Worm (Caenorhabditis elegans) whole organism, L4 larva: ENCODE data around the gene F22E12.1.

Experiments
- F10B5.3 ChIP-seq: sonication (generic microtip); optimal IDR thresholded peaks from 2 replicates; lab custom pipeline; 2016; ENCODE audit warnings: mild to moderate bottlenecking, missing genetic modification characterization, missing compliant biosample characterization
- F44E2.7 ChIP-seq: fragments of 200-800 bp; sonication (Bioruptor generic); IDR thresholded peaks from 2 replicates; pipeline ENCODE4 v2.1.2; 2022; ENCODE audit warnings: missing genetic modification characterization, missing compliant biosample characterization
- Y105C5A.15 ChIP-seq: fragments of 200-800 bp; sonication (Bioruptor generic); IDR thresholded peaks from 2 replicates; pipeline ENCODE4 v1.3.6; 2022; ENCODE audit warnings: missing genetic modification characterization, missing compliant biosample characterization
- aha-1 ChIP-seq: fragments of 150-350 bp; peaks from one replicate; lab custom pipeline; 2014; ENCODE audit warnings: missing biosample characterization, missing genetic modification characterization
- attf-4 ChIP-seq: sonication (generic microtip); optimal IDR thresholded peaks from 3 replicates; lab custom pipeline; 2017; ENCODE audit warnings: missing biosample characterization, missing genetic modification characterization
- cey-2 ChIP-seq: sonication (generic microtip); optimal IDR thresholded peaks from 3 replicates; lab custom pipeline; 2017; ENCODE audit warnings: missing genetic modification characterization, mild to moderate bottlenecking, missing compliant biosample characterization, antibody characterized with exemption, borderline replicate concordance; ENCODE audit not compliant: insufficient read depth
- daf-16 ChIP-seq, 3 experiments: sonication (generic microtip); optimal IDR thresholded peaks; 2 replicates each; lab custom pipeline; 2016 to 2017; ENCODE audit warnings: missing genetic modification characterization in 3 of 3, missing genetic modification reagents in 3 of 3, mild to moderate bottlenecking in 2 of 3, missing compliant biosample characterization in 2 of 3, missing biosample characterization in 1 of 3, moderate library complexity in 1 of 3
- daf-8 ChIP-seq: fragments of 200-800 bp; sonication (Bioruptor generic); IDR thresholded peaks from 2 replicates; pipeline ENCODE4 v1.3.6; 2022; ENCODE audit warnings: missing genetic modification characterization, missing compliant biosample characterization
- dmd-6 ChIP-seq: fragments of 200-800 bp; sonication (Bioruptor generic); IDR thresholded peaks from 2 replicates; pipeline ENCODE4 v1.3.6; 2022; ENCODE audit warnings: missing genetic modification reagents, missing genetic modification characterization, missing compliant biosample characterization
- dmd-8 ChIP-seq: fragments of 200-800 bp; sonication (Bioruptor generic); IDR thresholded peaks from 2 replicates; pipeline ENCODE4 v1.3.6; 2022; ENCODE audit warnings: missing genetic modification characterization, missing compliant biosample characterization
- dve-1 ChIP-seq: sonication (generic microtip); optimal IDR thresholded peaks from 2 replicates; lab custom pipeline; 2017; ENCODE audit warnings: antibody characterized with exemption, mild to moderate bottlenecking, missing genetic modification characterization, missing compliant biosample characterization; ENCODE audit not compliant: insufficient read depth
- hlh-11 ChIP-seq: fragments of 200-800 bp; sonication (Bioruptor generic); optimal IDR thresholded peaks from 2 replicates; lab custom pipeline; 2018; ENCODE audit warnings: mild to moderate bottlenecking, missing genetic modification characterization, missing compliant biosample characterization
- lin-15B ChIP-seq: fragments of 150-350 bp; sonication (generic microtip); optimal IDR thresholded peaks from 3 replicates; lab custom pipeline; 2014; ENCODE audit warnings: missing biosample characterization, missing genetic modification characterization
- madf-9 ChIP-seq: fragments of 200-800 bp; sonication (Bioruptor generic); conservative IDR thresholded peaks from 2 replicates; pipeline ENCODE4 v1.3.6; 2022; ENCODE audit warnings: missing genetic modification reagents, missing genetic modification characterization, missing compliant biosample characterization
- mdt-29 ChIP-seq: fragments of 200-800 bp; sonication (Bioruptor generic); IDR thresholded peaks from 2 replicates; pipeline ENCODE4 v1.3.6; 2022; ENCODE audit warnings: missing genetic modification reagents, missing genetic modification characterization, missing compliant biosample characterization
- nhr-102 ChIP-seq: sonication (generic microtip); optimal IDR thresholded peaks from 2 replicates; lab custom pipeline; 2016; ENCODE audit warnings: mild to moderate bottlenecking, missing genetic modification characterization, moderate library complexity, missing compliant biosample characterization
- nhr-25 ChIP-seq: sonication (generic microtip); optimal IDR thresholded peaks from 2 replicates; lab custom pipeline; 2017; ENCODE audit warnings: missing genetic modification characterization, mild to moderate bottlenecking, missing compliant biosample characterization, antibody characterized with exemption, moderate library complexity, borderline replicate concordance; ENCODE audit not compliant: insufficient read depth
- nhr-28 ChIP-seq: fragments of 150-350 bp; optimal IDR thresholded peaks from 2 replicates; lab custom pipeline; 2014; ENCODE audit warnings: missing biosample characterization, missing genetic modification characterization
- nhr-41 ChIP-seq: fragments of 200-800 bp; sonication (Bioruptor generic); IDR thresholded peaks from 2 replicates; pipeline ENCODE4 v1.3.6; 2022; ENCODE audit warnings: missing genetic modification reagents, missing genetic modification characterization, missing compliant biosample characterization
- nhr-48 ChIP-seq: sonication (generic microtip); optimal IDR thresholded peaks from 2 replicates; lab custom pipeline; 2016; ENCODE audit warnings: mild to moderate bottlenecking, missing genetic modification characterization, missing compliant biosample characterization
- nhr-77 ChIP-seq: fragments of 150-350 bp; optimal IDR thresholded peaks from 2 replicates; lab custom pipeline; 2014; ENCODE audit warnings: missing biosample characterization, missing genetic modification characterization
- pha-4 ChIP-seq, 2 experiments: fragments of 150-350 bp in 1 of 2; fragments of 200-800 bp in 1 of 2; sonication (Bioruptor generic) in 1 of 2; IDR thresholded peaks in 1 of 2; optimal IDR thresholded peaks in 1 of 2; 2 replicates each; pipeline versions ENCODE4 v1.3.6 to Lab custom; 2014 to 2022; ENCODE audit warnings: missing genetic modification characterization in 2 of 2, missing genetic modification reagents in 2 of 2, missing biosample characterization in 1 of 2, missing compliant biosample characterization in 1 of 2
- php-3 ChIP-seq: fragments of 200-800 bp; sonication (Bioruptor generic); IDR thresholded peaks from 2 replicates; pipeline ENCODE4 v1.3.6; 2022; ENCODE audit warnings: missing genetic modification reagents, missing genetic modification characterization, missing compliant biosample characterization
- pqm-1 ChIP-seq: sonication (generic microtip); optimal IDR thresholded peaks from 2 replicates; lab custom pipeline; 2017; ENCODE audit warnings: missing biosample characterization, missing genetic modification characterization
- set-16 ChIP-seq: fragments of 200-800 bp; sonication (Bioruptor generic); IDR thresholded peaks from 2 replicates; pipeline ENCODE4 v1.3.6; 2022; ENCODE audit warnings: missing genetic modification reagents, missing genetic modification characterization, missing compliant biosample characterization
- spr-1 ChIP-seq: sonication (generic microtip); optimal IDR thresholded peaks from 2 replicates; lab custom pipeline; 2016; ENCODE audit warnings: mild to moderate bottlenecking, missing genetic modification characterization, missing compliant biosample characterization
- tra-1 ChIP-seq: fragments of 200-800 bp; sonication (Bioruptor generic); IDR thresholded peaks from 2 replicates; pipeline ENCODE4 v1.3.6; 2022; ENCODE audit warnings: missing genetic modification reagents, missing genetic modification characterization, missing compliant biosample characterization
- zag-1 ChIP-seq: fragments of 150-350 bp; optimal IDR thresholded peaks from 2 replicates; lab custom pipeline; 2014; ENCODE audit warnings: missing biosample characterization, missing genetic modification characterization
- ztf-7 ChIP-seq: fragments of 150-350 bp; optimal IDR thresholded peaks from 2 replicates; lab custom pipeline; 2014; ENCODE audit warnings: missing biosample characterization, missing genetic modification characterization

The F22E12.1 gene

ce11 chrV:10493150-10493549, 36.0 kb upstream of the F22E12.1 start, which contains the start of gene ugt-33 (continued):
- no peak for TF ChIP-seq F44E2.7 (GFP tag; lab: Robert Waterston, UW)

ce11 chrV:10491443-10491842, 34.3 kb upstream of the F22E12.1 start, which contains the start of gene aqp-5:
Gene aqp-5 (plus strand): TSS chrV:10491743.
- TF ChIP-seq F10B5.3 = no peak

- TF ChIP-seq ztf-7 (tag; lab: Kevin White, UChicago) = no peak
Measured at ce11 chrV:10489998-10490397, 32.9 kb upstream of the F22E12.1 start, which contains the start of gene ncx-5. Gene ncx-5 (minus strand): TSS chrV:10490098.

ce11 chrV:10485389-10485788, 28.2 kb upstream of the F22E12.1 start:
- no peak for TF ChIP-seq Y105C5A.15
- peak; percentile 94 for TF ChIP-seq aha-1
- no peak for TF ChIP-seq nhr-25 (tag; lab: Kevin White, UChicago)
- TF ChIP-seq daf-16 (GFP tag; optimal IDR thresholded peaks at IDR 0.05; lab: Kevin White, UChicago) = no peak
- TF ChIP-seq daf-16 (tag; optimal IDR thresholded peaks at IDR 0.05; lab: Kevin White, UChicago) = peak; percentile 74
- peak; percentile 70 for TF ChIP-seq hlh-11 (tag; lab: Kevin White, UChicago)
- peak; percentile 17 for TF ChIP-seq nhr-102 (tag; lab: Kevin White, UChicago)
- TF ChIP-seq attf-4 (tag; lab: Kevin White, UChicago) = no peak
- TF ChIP-seq dmd-6 = peak; percentile 31; the same call in 1 of the 2 replicates
- no peak for TF ChIP-seq zag-1 (tag; lab: Kevin White, UChicago)
- peak; percentile 55 for TF ChIP-seq nhr-48 (tag; lab: Kevin White, UChicago)
- TF ChIP-seq php-3 (GFP tag; lab: Robert Waterston, UW) = peak; percentile 75
- TF ChIP-seq nhr-28 (tag; lab: Kevin White, UChicago) = peak; percentile 71
- TF ChIP-seq dve-1 (tag; lab: Kevin White, UChicago) = peak; percentile 42
- peak; percentile 53 for TF ChIP-seq pqm-1
- no peak for TF ChIP-seq nhr-41 (GFP tag; lab: Robert Waterston, UW)

ce11 chrV:10484640-10485039, 27.5 kb upstream of the F22E12.1 start, which contains the start of gene Y32F6B.1:
Gene Y32F6B.1 (minus strand): TSS chrV:10484740.
- TF ChIP-seq daf-16 (GFP tag; optimal IDR thresholded peaks at IDR 0.05; lab: Kevin White, UChicago) (no peak), daf-16 (tag; optimal IDR thresholded peaks at IDR 0.05; lab: Kevin White, UChicago) (peak; percentile 31), madf-9 (GFP tag; lab: Robert Waterston, UW) (no peak)

- TF ChIP-seq dve-1 (tag; lab: Kevin White, UChicago) = peak; percentile 55
- TF ChIP-seq pqm-1 = peak; percentile 91
- TF ChIP-seq mdt-29 (GFP tag; lab: Robert Waterston, UW) = no peak
- no peak for TF ChIP-seq set-16 (GFP tag; lab: Robert Waterston, UW)
- TF ChIP-seq daf-8 (GFP tag; lab: Robert Waterston, UW) = no peak
- no peak for TF ChIP-seq lin-15B (tag; lab: Kevin White, UChicago)
- peak; percentile 81 for TF ChIP-seq php-3 (GFP tag; lab: Robert Waterston, UW)
- TF ChIP-seq dmd-8 (GFP tag; lab: Robert Waterston, UW) = no peak
- TF ChIP-seq nhr-48 (tag; lab: Kevin White, UChicago) = peak; percentile 2
- TF ChIP-seq pha-4 (GFP tag; IDR thresholded peaks at IDR 0.05; lab: Robert Waterston, UW) = peak; percentile 23; the same call in 1 of the 2 replicates
- no peak for TF ChIP-seq pha-4 (tag; optimal IDR thresholded peaks at IDR 0.05; lab: Kevin White, UChicago)
- TF ChIP-seq nhr-102 (tag; lab: Kevin White, UChicago) = peak; percentile 19
- no peak for TF ChIP-seq cey-2 (tag; lab: Kevin White, UChicago)
- TF ChIP-seq spr-1 (tag; lab: Kevin White, UChicago) = no peak
- peak; percentile 40 for TF ChIP-seq nhr-77 (tag; lab: Kevin White, UChicago)
- no peak for TF ChIP-seq daf-16 (GFP tag; optimal IDR thresholded peaks at IDR 0.05; lab: Kevin White, UChicago)
- peak; percentile 73 for TF ChIP-seq daf-16 (tag; optimal IDR thresholded peaks at IDR 0.05; lab: Kevin White, UChicago)
- peak; percentile 79 for TF ChIP-seq nhr-28 (tag; lab: Kevin White, UChicago)
- 0 out of 2 replicates have a peak, but pooled peaks have one; percentile 26 for TF ChIP-seq tra-1 (GFP tag; lab: Robert Waterston, UW)
- peak; percentile 53 for TF ChIP-seq hlh-11 (tag; lab: Kevin White, UChicago)
- peak; percentile 93 for TF ChIP-seq dmd-6
Measured at ce11 chrV:10483995-10484394, 26.8 kb upstream of the F22E12.1 start.
